Fruit fly (Drosophila melanogaster): ENCODE measurements around the gene CG7115.

The CG7115 gene

DNA sequence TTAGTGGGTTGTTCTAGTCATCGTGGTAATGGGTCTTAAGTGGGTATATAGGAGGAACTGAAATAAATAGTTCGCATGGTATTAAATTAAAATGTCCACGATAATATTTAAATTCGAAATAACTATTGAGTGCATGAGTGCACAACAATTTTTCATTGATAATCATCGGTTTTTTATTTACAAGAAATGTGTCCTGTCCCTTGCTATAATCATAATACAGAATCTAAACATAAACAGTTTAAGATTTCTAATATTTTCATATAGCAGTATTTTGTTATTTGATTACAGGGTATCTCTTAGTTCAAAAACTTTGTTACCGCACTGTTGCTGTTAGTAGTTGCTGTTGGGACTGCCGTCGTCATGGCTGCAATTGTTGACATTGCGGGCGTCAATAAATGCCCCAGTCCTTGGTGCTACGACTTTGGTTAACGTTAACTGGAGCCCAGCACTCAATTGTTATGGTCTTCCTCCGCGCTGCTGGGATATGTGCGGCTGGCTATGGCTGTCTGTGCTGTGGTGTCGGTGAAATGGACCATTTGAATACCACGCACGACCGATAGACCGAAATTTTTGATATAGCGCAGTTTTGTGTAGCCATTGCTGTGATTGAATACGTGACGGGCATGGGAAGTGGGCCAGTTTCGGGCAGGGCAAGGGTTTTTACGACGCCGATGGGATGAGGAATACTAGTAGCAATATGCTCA lies 51.0 kb downstream of the CG7115 start (continued):
- TF ChIP-seq ewg (GFP tag; optimal IDR thresholded peaks at IDR 0.05): no peak
- no peak for TF ChIP-seq Elba2 (GFP tag; optimal IDR thresholded peaks at IDR 0.05)
- TF ChIP-seq slbo (GFP tag; IDR thresholded peaks at IDR 0.05): peak; percentile 63
- TF ChIP-seq CTCF (GFP tag; optimal IDR thresholded peaks at IDR 0.05): no peak
- TF ChIP-seq luna (GFP tag; optimal IDR thresholded peaks at IDR 0.05): no peak
- TF ChIP-seq org-1 (GFP tag; optimal IDR thresholded peaks at IDR 0.05): peak; percentile 49
- no peak for TF ChIP-seq chn (GFP tag; optimal IDR thresholded peaks at IDR 0.05)
- peak; percentile 69 for TF ChIP-seq CG14014 (GFP tag; IDR thresholded peaks at IDR 0.05)
- TF ChIP-seq CG31441 (GFP tag; IDR thresholded peaks at IDR 0.05): peak; percentile 44
- no peak for TF ChIP-seq ato (GFP tag; IDR thresholded peaks at IDR 0.05; ENCODE audit: partially characterized antibody)
- peak; percentile 52 for TF ChIP-seq CG2712 (tag; optimal IDR thresholded peaks at IDR 0.05)
- no peak for TF ChIP-seq crp (GFP tag; optimal IDR thresholded peaks at IDR 0.05)
- no peak for TF ChIP-seq CG18011 (GFP tag; optimal IDR thresholded peaks at IDR 0.05)
- TF ChIP-seq h (optimal IDR thresholded peaks at IDR 0.05): no peak
- peak in 1 of 2 experiments; percentile 16 for TF ChIP-seq chif (GFP tag; optimal IDR thresholded peaks at IDR 0.05)
- TF ChIP-seq CrebB (tag; optimal IDR thresholded peaks at IDR 0.05): no peak
- no peak for TF ChIP-seq jing (GFP tag; optimal IDR thresholded peaks at IDR 0.05)
- no peak for TF ChIP-seq ERR (GFP tag; optimal IDR thresholded peaks at IDR 0.05)
- TF ChIP-seq CG17802 (tag; optimal IDR thresholded peaks at IDR 0.05): no peak
- TF ChIP-seq CG12659 (GFP tag; optimal IDR thresholded peaks at IDR 0.05): peak; percentile 32
- TF ChIP-seq sd (tag; optimal IDR thresholded peaks at IDR 0.05): no peak
- no peak for TF ChIP-seq hkb (optimal IDR thresholded peaks at IDR 0.05)
- TF ChIP-seq hkb (GFP tag; IDR thresholded peaks at IDR 0.05): no peak
- TF ChIP-seq lov (optimal IDR thresholded peaks at IDR 0.05): no peak
- no peak for TF ChIP-seq lov (GFP tag; IDR thresholded peaks at IDR 0.05)
- no peak for TF ChIP-seq CG10267 (tag; optimal IDR thresholded peaks at IDR 0.05)
- TF ChIP-seq dati (GFP tag; IDR thresholded peaks at IDR 0.05): no peak
- TF ChIP-seq bigmax (GFP tag; optimal IDR thresholded peaks at IDR 0.05): no peak
- TF ChIP-seq CG4707 (GFP tag; optimal IDR thresholded peaks at IDR 0.05): no peak
- TF ChIP-seq knrl (GFP tag; IDR thresholded peaks at IDR 0.05; ENCODE audit: partially characterized antibody): no peak
- TF ChIP-seq CG12071 (GFP tag; optimal IDR thresholded peaks at IDR 0.05): no peak
- no peak for TF ChIP-seq nerfin-2 (GFP tag; IDR thresholded peaks at IDR 0.05; ENCODE audit: partially characterized antibody)
- no peak for TF ChIP-seq CG2129 (GFP tag; IDR thresholded peaks at IDR 0.05; ENCODE audit: partially characterized antibody)
- TF ChIP-seq danr (GFP tag; IDR thresholded peaks at IDR 0.05): 0 out of 2 replicates have a peak, but pooled peaks have one; percentile 33
- no peak for TF ChIP-seq vnd (GFP tag; IDR thresholded peaks at IDR 0.05; ENCODE audit: partially characterized antibody)
- no peak for TF ChIP-seq CG4854 (GFP tag; optimal IDR thresholded peaks at IDR 0.05)
- TF ChIP-seq CG13775 (GFP tag; optimal IDR thresholded peaks at IDR 0.05): peak; percentile 15
- no peak for TF ChIP-seq CG3163 (GFP tag; optimal IDR thresholded peaks at IDR 0.05)
- TF ChIP-seq nerfin-1 (tag; optimal IDR thresholded peaks at IDR 0.05): no peak
- no peak for TF ChIP-seq ap (GFP tag; IDR thresholded peaks at IDR 0.05)
- TF ChIP-seq stc (GFP tag; IDR thresholded peaks at IDR 0.05): no peak
- TF ChIP-seq jigr1 (GFP tag; IDR thresholded peaks at IDR 0.05): no peak
- no peak for TF ChIP-seq toy (GFP tag; IDR thresholded peaks at IDR 0.05)
- no peak for TF ChIP-seq Aef1 (GFP tag; IDR thresholded peaks at IDR 0.05)
- TF ChIP-seq CG4282 (GFP tag; optimal IDR thresholded peaks at IDR 0.05): no peak
- no peak for TF ChIP-seq CG14050 (GFP tag; IDR thresholded peaks at IDR 0.05)
- no peak for TF ChIP-seq aop (GFP tag; IDR thresholded peaks at IDR 0.05)
- TF ChIP-seq Pdp1 (GFP tag; optimal IDR thresholded peaks at IDR 0.05): peak; percentile 6 to 25
- TF ChIP-seq btn (GFP tag; optimal IDR thresholded peaks at IDR 0.05): no peak
- no peak for TF ChIP-seq zen2 (GFP tag; IDR thresholded peaks at IDR 0.05; ENCODE audit: partially characterized antibody)
- peak; percentile 16 for TF ChIP-seq CG7786 (GFP tag; optimal IDR thresholded peaks at IDR 0.05)
